Worm (Caenorhabditis elegans) whole organism, L1 larva: ENCODE measurements around the gene F40F9.10.

Experiments
- Y116A8C.19 ChIP-seq: sonication (generic microtip); optimal IDR thresholded peaks from 2 replicates; lab custom pipeline; 2016; ENCODE audit warnings: missing compliant biosample characterization, missing genetic modification characterization, borderline replicate concordance
- blmp-1 ChIP-seq: fragments of 150-350 bp; optimal IDR thresholded peaks from 2 replicates; lab custom pipeline; 2014; ENCODE audit warnings: missing biosample characterization, missing genetic modification characterization
- egl-27 ChIP-seq, 2 experiments: fragments of 150-350 bp in 1 of 2; sonication (generic microtip); optimal IDR thresholded peaks; 3 replicates each; lab custom pipeline; 2017 to 2018; ENCODE audit warnings: missing biosample characterization in 2 of 2, missing genetic modification characterization in 2 of 2, missing genetic modification reagents in 2 of 2
- elt-3 ChIP-seq, 6 experiments: fragments of 150-350 bp in 1 of 6; sonication (generic microtip); optimal IDR thresholded peaks; 2 replicates each; lab custom pipeline; 2017 to 2018; ENCODE audit warnings: missing biosample characterization in 6 of 6, missing genetic modification characterization in 6 of 6, inconsistent platforms in 1 of 6
- grh-1 ChIP-seq: fragments of 200-800 bp; sonication (Bioruptor generic); IDR thresholded peaks from 2 replicates; pipeline ENCODE4 v1.3.6; 2022; ENCODE audit warnings: missing genetic modification reagents, missing genetic modification characterization, missing compliant biosample characterization
- lin-13 ChIP-seq: fragments of 150-350 bp; optimal IDR thresholded peaks from 2 replicates; lab custom pipeline; 2014; ENCODE audit warnings: missing biosample characterization, missing genetic modification reagents, missing genetic modification characterization
- mdl-1 ChIP-seq, 2 experiments: fragments of 150-350 bp; optimal IDR thresholded peaks; 2 replicates each; lab custom pipeline; 2014 to 2017; ENCODE audit warnings: missing biosample characterization in 2 of 2, missing genetic modification characterization in 2 of 2, inconsistent platforms in 1 of 2
- nhr-237 ChIP-seq: fragments of 150-350 bp; optimal IDR thresholded peaks from 2 replicates; lab custom pipeline; 2014; ENCODE audit warnings: missing biosample characterization, missing genetic modification characterization
- nhr-77 ChIP-seq: fragments of 150-350 bp; optimal IDR thresholded peaks from 2 replicates; lab custom pipeline; 2014; ENCODE audit warnings: missing biosample characterization, missing genetic modification characterization
- pag-3 ChIP-seq: sonication (generic microtip); optimal IDR thresholded peaks from 2 replicates; lab custom pipeline; 2017; ENCODE audit warnings: missing genetic modification characterization, mild to moderate bottlenecking, missing compliant biosample characterization, antibody characterized with exemption, borderline replicate concordance; ENCODE audit not compliant: insufficient read depth
- skn-1 ChIP-seq: fragments of 150-350 bp; optimal IDR thresholded peaks from 2 replicates; lab custom pipeline; 2014; ENCODE audit warnings: missing biosample characterization, missing genetic modification characterization
- ztf-11 ChIP-seq, 2 experiments: sonication (generic microtip); optimal IDR thresholded peaks; 2 replicates each; lab custom pipeline; 2016 to 2017; ENCODE audit warnings: missing genetic modification characterization in 2 of 2, missing biosample characterization in 1 of 2, missing compliant biosample characterization in 1 of 2

- TF ChIP-seq lin-13 (GFP tag; lab: Kevin White, UChicago) (no peak), elt-3 (tag; optimal IDR thresholded peaks at IDR 0.05; lab: Kevin White, UChicago) (peak in 2 of 6 experiments; percentile 18 to 91), nhr-77 (no peak), mdl-1 (tag; optimal IDR thresholded peaks at IDR 0.05; lab: Kevin White, UChicago) (peak in 1 of 2 experiments; percentile 61), blmp-1 (tag; lab: Kevin White, UChicago) (peak; percentile 86), pag-3 (no peak), Y116A8C.19 (tag; lab: Kevin White, UChicago) (no peak), nhr-237 (tag; lab: Kevin White, UChicago) (no peak), ztf-11 (tag; optimal IDR thresholded peaks at IDR 0.05; lab: Kevin White, UChicago) (no peak), grh-1 (GFP tag; lab: Robert Waterston, UW) (peak; percentile 81), egl-27 (tag; optimal IDR thresholded peaks at IDR 0.05; lab: Kevin White, UChicago) (no peak), skn-1 (tag; lab: Kevin White, UChicago) (no peak)
Measured at ce11 chrV:9740858-9741257, 27.4 kb upstream of the F40F9.10 start, which contains the start of gene sta-2.
